Fruit fly (Drosophila melanogaster) whole organism, wandering third instar larva: ENCODE results near the gene CG17258.

Source experiments
- Dfd ChIP-seq: fragments of >200 bp; optimal IDR thresholded peaks from 2 replicates; lab custom pipeline; 2017; ENCODE audit warnings: missing biosample characterization, missing genetic modification characterization
- Hr78 ChIP-seq: fragments of >200 bp; optimal IDR thresholded peaks from 2 replicates; lab custom pipeline; 2017; ENCODE audit warnings: missing biosample characterization, missing genetic modification characterization
- OdsH ChIP-seq: fragments of 200-800 bp; sonication (Bioruptor generic); optimal IDR thresholded peaks from 2 replicates; lab custom pipeline; 2016; ENCODE audit warnings: missing biosample characterization, mild to moderate bottlenecking, missing genetic modification characterization
- Sp1 ChIP-seq: fragments of 200-800 bp; sonication (Bioruptor generic); optimal IDR thresholded peaks from 3 replicates; lab custom pipeline; 2019; ENCODE audit warnings: missing biosample characterization, mild to moderate bottlenecking, missing genetic modification characterization, moderate library complexity
- br ChIP-seq: fragments of 200-800 bp; sonication (Bioruptor generic); optimal IDR thresholded peaks from 2 replicates; lab custom pipeline; 2016; ENCODE audit warnings: missing biosample characterization, missing genetic modification characterization
- dsf ChIP-seq: sonication (Bioruptor generic); optimal IDR thresholded peaks from 2 replicates; lab custom pipeline; 2016; ENCODE audit warnings: missing biosample characterization, missing genetic modification characterization, borderline replicate concordance
- pan ChIP-seq: fragments of >200 bp; optimal IDR thresholded peaks from 2 replicates; lab custom pipeline; 2017
- woc ChIP-seq: sonication (Bioruptor generic); optimal IDR thresholded peaks from 2 replicates; lab custom pipeline; 2016; ENCODE audit warnings: missing biosample characterization, mild to moderate bottlenecking, missing genetic modification characterization

DNA sequence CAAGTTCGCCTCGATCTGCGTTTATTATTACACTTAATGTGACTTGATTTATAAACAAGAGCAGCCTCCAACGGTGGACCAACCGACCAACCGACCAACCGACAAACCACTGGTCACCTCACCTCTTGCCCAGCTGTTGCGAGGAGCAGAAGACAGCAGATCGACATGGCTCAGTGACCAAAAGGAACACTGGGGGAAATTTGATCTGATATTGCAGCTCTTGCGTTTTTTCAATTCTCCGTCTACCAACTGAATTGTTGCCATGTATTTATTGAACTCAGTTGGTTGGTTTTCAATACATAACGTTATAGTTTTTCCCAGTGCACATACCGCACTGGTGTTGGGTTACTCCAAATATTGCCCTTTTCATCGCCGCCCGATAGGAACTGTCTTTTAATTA is 30.5 kb downstream of the CG17258 start:
- TF ChIP-seq woc (GFP tag; lab: Kevin White, UChicago) (peak; percentile 10), Sp1 (peak; percentile 36), pan (lab: Kevin White, UChicago) (no peak), Hr78 (GFP tag; lab: Kevin White, UChicago) (no peak), Dfd (GFP tag; lab: Kevin White, UChicago) (no peak), dsf (no peak), br (GFP tag; lab: Kevin White, UChicago) (peak; percentile 63), OdsH (GFP tag; lab: Kevin White, UChicago) (peak; percentile 2)
